Fruit fly (Drosophila melanogaster) whole organism, embryonic: ENCODE results near the gene Elal.

Experiments used
- Asciz ChIP-seq: fragments of 200-800 bp; sonication (Bioruptor generic); optimal IDR thresholded peaks from 2 replicates; lab custom pipeline; 2017; ENCODE audit warnings: missing biosample characterization, mild to moderate bottlenecking, missing genetic modification characterization, missing genetic modification reagents
- CG10979 ChIP-seq: fragments of 200-800 bp; sonication (Bioruptor generic); optimal IDR thresholded peaks from 2 replicates; lab custom pipeline; 2018; ENCODE audit warnings: missing biosample characterization, mild to moderate bottlenecking, missing genetic modification characterization, moderate library complexity
- CG11085 ChIP-seq: fragments of 200-800 bp; sonication (Bioruptor generic); IDR thresholded peaks from 2 replicates; pipeline ENCODE4 v1.3.6; 2022; ENCODE audit warnings: missing biosample characterization, missing genetic modification characterization
- CG11456 ChIP-seq: fragments of 200-800 bp; sonication (Bioruptor generic); IDR thresholded peaks from 3 replicates; pipeline ENCODE4 v1.3.6; 2022; ENCODE audit warnings: missing biosample characterization, missing genetic modification characterization
- CG13287 ChIP-seq: fragments of 200-800 bp; sonication (Bioruptor generic); IDR thresholded peaks from 2 replicates; pipeline ENCODE4 v1.3.6; 2022; ENCODE audit warnings: missing biosample characterization, missing genetic modification characterization; ENCODE audit not compliant: partially characterized antibody
- CG13424 ChIP-seq: fragments of 200-800 bp; sonication (Bioruptor generic); optimal IDR thresholded peaks from 2 replicates; lab custom pipeline; 2019; ENCODE audit warnings: missing biosample characterization, mild to moderate bottlenecking, missing genetic modification characterization, moderate library complexity
- CG15479 ChIP-seq: fragments of 200-800 bp; sonication (Bioruptor generic); optimal IDR thresholded peaks from 3 replicates; lab custom pipeline; 2019; ENCODE audit warnings: missing biosample characterization, mild to moderate bottlenecking, missing genetic modification characterization, moderate library complexity
- CG15696 ChIP-seq: fragments of 200-800 bp; sonication (Bioruptor generic); optimal IDR thresholded peaks from 2 replicates; lab custom pipeline; 2019; ENCODE audit warnings: missing biosample characterization, mild to moderate bottlenecking, missing genetic modification characterization, moderate library complexity
- CG17359 ChIP-seq: fragments of 200-800 bp; sonication (Bioruptor generic); optimal IDR thresholded peaks from 3 replicates; lab custom pipeline; 2018; ENCODE audit warnings: missing biosample characterization, mild to moderate bottlenecking, missing genetic modification characterization, moderate library complexity
- CG17568 ChIP-seq: fragments of 200-800 bp; sonication (Bioruptor generic); optimal IDR thresholded peaks from 2 replicates; lab custom pipeline; 2018; ENCODE audit warnings: missing biosample characterization, mild to moderate bottlenecking, missing genetic modification characterization, moderate library complexity
- CG2120 ChIP-seq: fragments of 200-800 bp; sonication (Bioruptor generic); optimal IDR thresholded peaks from 3 replicates; lab custom pipeline; 2016; ENCODE audit warnings: missing biosample characterization, missing genetic modification characterization
- CG2202 ChIP-seq: fragments of 200-800 bp; sonication (Bioruptor generic); optimal IDR thresholded peaks from 2 replicates; lab custom pipeline; 2018; ENCODE audit warnings: missing biosample characterization, mild to moderate bottlenecking, missing genetic modification characterization
- CG31441 ChIP-seq: fragments of 200-800 bp; sonication (Bioruptor generic); IDR thresholded peaks from 2 replicates; pipeline ENCODE4 v1.3.6; 2022; ENCODE audit warnings: missing biosample characterization, missing genetic modification characterization
- CG3995 ChIP-seq: fragments of 200-800 bp; sonication (Bioruptor generic); optimal IDR thresholded peaks from 3 replicates; lab custom pipeline; 2016; ENCODE audit warnings: missing biosample characterization, missing genetic modification characterization
- CG6791 ChIP-seq: fragments of 200-800 bp; sonication (Bioruptor generic); IDR thresholded peaks from 3 replicates; pipeline ENCODE4 v1.3.6; 2022; ENCODE audit warnings: missing biosample characterization, missing genetic modification characterization; ENCODE audit not compliant: partially characterized antibody
- CG7839 ChIP-seq: fragments of 200-800 bp; sonication (Bioruptor generic); optimal IDR thresholded peaks from 3 replicates; lab custom pipeline; 2018; ENCODE audit warnings: missing biosample characterization, mild to moderate bottlenecking, missing genetic modification characterization, moderate library complexity
- CG8924 ChIP-seq: fragments of 200-800 bp; optimal IDR thresholded peaks from 3 replicates; lab custom pipeline; 2019; ENCODE audit warnings: missing biosample characterization, mild to moderate bottlenecking, missing genetic modification characterization, moderate library complexity
- CG9437 ChIP-seq: fragments of 200-800 bp; sonication (Bioruptor generic); optimal IDR thresholded peaks from 2 replicates; lab custom pipeline; 2018; ENCODE audit warnings: missing biosample characterization, mild to moderate bottlenecking, missing genetic modification characterization
- Camta ChIP-seq: fragments of 200-800 bp; sonication (Bioruptor generic); optimal IDR thresholded peaks from 2 replicates; lab custom pipeline; 2016; ENCODE audit warnings: missing biosample characterization, missing genetic modification characterization
- CoRest ChIP-seq: fragments of 200-800 bp; sonication (Bioruptor generic); optimal IDR thresholded peaks from 3 replicates; lab custom pipeline; 2018; ENCODE audit warnings: missing biosample characterization, mild to moderate bottlenecking, missing genetic modification characterization, moderate library complexity
- Dad ChIP-seq: fragments of 200-800 bp; sonication (Bioruptor generic); optimal IDR thresholded peaks from 3 replicates; lab custom pipeline; 2016; ENCODE audit warnings: missing biosample characterization, missing genetic modification characterization
- Dip2 ChIP-seq: fragments of 200-800 bp; sonication (Bioruptor generic); IDR thresholded peaks from 2 replicates; pipeline ENCODE4 v1.3.6; 2022; ENCODE audit warnings: missing biosample characterization, missing genetic modification characterization
- Elba2 ChIP-seq: fragments of 200-800 bp; sonication (Bioruptor generic); optimal IDR thresholded peaks from 3 replicates; lab custom pipeline; 2016; ENCODE audit warnings: missing biosample characterization, missing genetic modification characterization
- Hmr ChIP-seq: fragments of 200-800 bp; sonication (Bioruptor generic); optimal IDR thresholded peaks from 3 replicates; lab custom pipeline; 2017; ENCODE audit warnings: mild to moderate bottlenecking, missing biosample characterization, missing genetic modification reagents, missing genetic modification characterization
- MBD-R2 ChIP-seq: fragments of 200-800 bp; sonication (Bioruptor generic); IDR thresholded peaks from 2 replicates; pipeline ENCODE4 v1.3.6; 2022; ENCODE audit warnings: missing biosample characterization, missing genetic modification characterization
- Myb ChIP-seq: fragments of 200-800 bp; sonication (Bioruptor generic); optimal IDR thresholded peaks from 2 replicates; lab custom pipeline; 2016; ENCODE audit warnings: missing biosample characterization, missing genetic modification characterization
- NFAT ChIP-seq: fragments of 200-800 bp; sonication (Bioruptor generic); IDR thresholded peaks from 2 replicates; pipeline ENCODE4 v1.3.6; 2022; ENCODE audit warnings: missing biosample characterization, missing genetic modification characterization
- Nf-YB ChIP-seq: fragments of 200-800 bp; sonication (Bioruptor generic); optimal IDR thresholded peaks from 3 replicates; lab custom pipeline; 2019; ENCODE audit warnings: missing biosample characterization, mild to moderate bottlenecking, missing genetic modification characterization, moderate library complexity
- NfI ChIP-seq: fragments of 200-800 bp; sonication (Bioruptor generic); optimal IDR thresholded peaks from 3 replicates; lab custom pipeline; 2018; ENCODE audit warnings: missing biosample characterization, mild to moderate bottlenecking, missing genetic modification characterization, moderate library complexity
- Rx ChIP-seq: fragments of 200-800 bp; sonication (Bioruptor generic); IDR thresholded peaks from 2 replicates; pipeline ENCODE4 v1.3.6; 2022; ENCODE audit warnings: missing biosample characterization, missing genetic modification characterization
- Sox100B ChIP-seq: fragments of 200-800 bp; sonication (Bioruptor generic); optimal IDR thresholded peaks from 3 replicates; lab custom pipeline; 2018; ENCODE audit warnings: missing biosample characterization, mild to moderate bottlenecking, missing genetic modification characterization
- dati ChIP-seq: fragments of 200-800 bp; sonication (Bioruptor generic); IDR thresholded peaks from 2 replicates; pipeline ENCODE4 v1.3.6; 2022; ENCODE audit warnings: missing biosample characterization, missing genetic modification characterization
- eyg ChIP-seq: fragments of 200-800 bp; sonication (Bioruptor generic); optimal IDR thresholded peaks from 3 replicates; lab custom pipeline; 2016; ENCODE audit warnings: missing biosample characterization, missing genetic modification characterization
- gsb-n ChIP-seq: fragments of 200-800 bp; sonication (Bioruptor generic); optimal IDR thresholded peaks from 3 replicates; lab custom pipeline; 2018; ENCODE audit warnings: missing biosample characterization, mild to moderate bottlenecking, missing genetic modification characterization
- ind ChIP-seq: fragments of 200-800 bp; sonication (Bioruptor generic); optimal IDR thresholded peaks from 3 replicates; lab custom pipeline; 2016; ENCODE audit warnings: missing biosample characterization, missing genetic modification characterization
- jigr1 ChIP-seq: fragments of 200-800 bp; sonication (Bioruptor generic); IDR thresholded peaks from 3 replicates; pipeline ENCODE4 v1.3.6; 2022; ENCODE audit warnings: missing biosample characterization, missing genetic modification characterization
- kah ChIP-seq: fragments of 200-800 bp; sonication (Bioruptor generic); optimal IDR thresholded peaks from 2 replicates; lab custom pipeline; 2018; ENCODE audit warnings: missing biosample characterization, mild to moderate bottlenecking, missing genetic modification characterization
- ken ChIP-seq: fragments of 200-800 bp; sonication (Bioruptor generic); IDR thresholded peaks from 3 replicates; pipeline ENCODE4 v1.3.6; 2022; ENCODE audit warnings: missing biosample characterization, missing genetic modification characterization
- klu ChIP-seq: fragments of 200-800 bp; sonication (Bioruptor generic); IDR thresholded peaks from 2 replicates; pipeline ENCODE4 v1.3.6; 2022; ENCODE audit warnings: missing biosample characterization, missing genetic modification characterization
- kni ChIP-seq: fragments of 200-800 bp; sonication (Bioruptor generic); optimal IDR thresholded peaks from 3 replicates; lab custom pipeline; 2017; ENCODE audit warnings: mild to moderate bottlenecking, missing biosample characterization, missing genetic modification reagents, missing genetic modification characterization
- lab ChIP-seq: fragments of 200-800 bp; sonication (Bioruptor generic); optimal IDR thresholded peaks from 3 replicates; lab custom pipeline; 2017; ENCODE audit warnings: missing biosample characterization, missing genetic modification characterization, mild to moderate bottlenecking, moderate library complexity, missing genetic modification reagents
- lmd ChIP-seq: fragments of 200-800 bp; sonication (Bioruptor generic); IDR thresholded peaks from 2 replicates; pipeline ENCODE4 v1.3.6; 2022; ENCODE audit warnings: missing biosample characterization, missing genetic modification characterization
- nmo ChIP-seq: fragments of 200-800 bp; sonication (Bioruptor generic); optimal IDR thresholded peaks from 2 replicates; lab custom pipeline; 2018; ENCODE audit warnings: missing biosample characterization, mild to moderate bottlenecking, missing genetic modification characterization, moderate library complexity
- pnt ChIP-seq: fragments of 200-800 bp; sonication (Bioruptor generic); optimal IDR thresholded peaks from 3 replicates; lab custom pipeline; 2016; ENCODE audit warnings: missing biosample characterization, missing genetic modification characterization
- pzg ChIP-seq: fragments of 200-800 bp; sonication (Bioruptor generic); optimal IDR thresholded peaks from 3 replicates; lab custom pipeline; 2018; ENCODE audit warnings: missing biosample characterization, mild to moderate bottlenecking, missing genetic modification characterization, moderate library complexity
- salm ChIP-seq: fragments of 200-800 bp; sonication (Bioruptor generic); optimal IDR thresholded peaks from 2 replicates; lab custom pipeline; 2018; ENCODE audit warnings: missing biosample characterization, mild to moderate bottlenecking, missing genetic modification characterization
- schlank ChIP-seq: fragments of 200-800 bp; sonication (Bioruptor generic); optimal IDR thresholded peaks from 2 replicates; lab custom pipeline; 2018; ENCODE audit warnings: missing biosample characterization, mild to moderate bottlenecking, missing genetic modification characterization
- sisA ChIP-seq: fragments of 200-800 bp; sonication (Bioruptor generic); IDR thresholded peaks from 2 replicates; pipeline ENCODE4 v1.3.6; 2022; ENCODE audit warnings: missing biosample characterization, missing genetic modification characterization
- tgo ChIP-seq: fragments of 200-800 bp; sonication (Bioruptor generic); IDR thresholded peaks from 3 replicates; pipeline ENCODE4 v1.3.6; 2022; ENCODE audit warnings: missing biosample characterization, missing genetic modification characterization
- tup ChIP-seq: fragments of 200-800 bp; sonication (Bioruptor generic); optimal IDR thresholded peaks from 2 replicates; lab custom pipeline; 2016; ENCODE audit warnings: missing biosample characterization, mild to moderate bottlenecking, missing genetic modification characterization, moderate library complexity

The Elal gene

DNA sequence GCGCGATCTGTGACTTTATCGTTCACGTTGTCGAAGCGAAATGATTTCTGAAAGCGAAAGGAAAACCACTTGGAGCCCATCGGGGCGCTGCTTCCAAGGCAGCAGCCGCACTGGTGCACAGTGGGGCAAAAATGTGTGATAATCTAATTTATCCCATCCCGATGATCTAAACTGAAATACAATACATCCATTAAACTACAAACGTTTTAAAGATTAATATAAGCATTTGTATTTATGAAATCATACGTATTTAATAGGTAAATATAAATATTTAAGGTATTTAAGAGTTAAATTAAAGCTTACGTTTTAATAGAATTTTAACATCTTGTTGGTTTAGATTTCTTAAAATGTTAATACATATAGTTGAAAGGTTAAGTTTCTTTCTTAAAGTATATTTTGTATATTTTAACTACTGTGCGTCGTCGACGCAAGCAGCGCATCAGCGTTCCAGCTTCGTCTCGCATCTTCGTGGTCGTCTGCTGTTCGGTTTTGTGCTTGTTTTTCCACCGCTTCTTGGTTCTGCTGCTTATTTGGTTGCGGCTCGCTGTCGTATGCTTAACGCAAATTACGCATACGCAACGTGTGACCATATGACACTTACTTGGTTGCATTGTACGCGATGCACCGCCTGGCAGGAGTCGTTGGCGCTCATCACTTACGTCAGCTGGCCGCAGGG, 40.9 kb downstream of the Elal start, which contains the start of gene CG13643 (continued):
- TF ChIP-seq lab (GFP tag; lab: Kevin White, UChicago) = peak; percentile 52
- no peak for TF ChIP-seq CG13287 (GFP tag; lab: Robert Waterston, UW)
- TF ChIP-seq CoRest (tag; lab: Kevin White, UChicago) = no peak
- peak; percentile 3 for TF ChIP-seq CG7839 (tag; lab: Kevin White, UChicago)
- no peak for TF ChIP-seq CG17568 (GFP tag; lab: Kevin White, UChicago)
- TF ChIP-seq ken (GFP tag; lab: Robert Waterston, UW) = 0 out of 3 replicates have a peak, but pooled peaks have one; percentile 23
- TF ChIP-seq pzg (GFP tag; lab: Kevin White, UChicago) = no peak
- no peak for TF ChIP-seq CG11085 (GFP tag; lab: Robert Waterston, UW)
- TF ChIP-seq pnt (GFP tag; lab: Kevin White, UChicago) = no peak
- TF ChIP-seq Myb (GFP tag; lab: Kevin White, UChicago) = no peak
- no peak for TF ChIP-seq dati
- TF ChIP-seq klu = no peak
- TF ChIP-seq NFAT (GFP tag; lab: Robert Waterston, UW) = no peak
- TF ChIP-seq ind (GFP tag; lab: Kevin White, UChicago) = no peak
- TF ChIP-seq CG3995 (GFP tag; lab: Kevin White, UChicago) = no peak
- TF ChIP-seq tup (GFP tag; lab: Kevin White, UChicago) = no peak
- TF ChIP-seq tgo (GFP tag; lab: Robert Waterston, UW) = no peak
- no peak for TF ChIP-seq eyg (GFP tag; lab: Kevin White, UChicago)
- TF ChIP-seq Nf-YB = no peak
- no peak for TF ChIP-seq jigr1 (GFP tag; lab: Robert Waterston, UW)
- no peak for TF ChIP-seq Hmr (GFP tag; lab: Kevin White, UChicago)
- TF ChIP-seq CG10979 (tag; lab: Kevin White, UChicago) = peak; percentile 43
- peak; percentile 45 for TF ChIP-seq nmo (GFP tag; lab: Kevin White, UChicago)
- TF ChIP-seq Camta (GFP tag; lab: Kevin White, UChicago) = no peak
- no peak for TF ChIP-seq CG2120
- TF ChIP-seq Dip2 (GFP tag; lab: Robert Waterston, UW) = no peak
- TF ChIP-seq sisA (GFP tag; lab: Robert Waterston, UW) = no peak
- TF ChIP-seq Asciz (GFP tag; lab: Kevin White, UChicago) = peak; percentile 11
- no peak for TF ChIP-seq salm
- no peak for TF ChIP-seq CG9437
- TF ChIP-seq CG8924 = peak; percentile 30
- no peak for TF ChIP-seq gsb-n
- peak; percentile 68 for TF ChIP-seq Sox100B (GFP tag; lab: Kevin White, UChicago)
- peak; percentile 55; the same call in 1 of the 2 replicates for TF ChIP-seq CG31441 (GFP tag; lab: Robert Waterston, UW)
- peak; percentile 64 for TF ChIP-seq CG13424 (tag; lab: Kevin White, UChicago)
- TF ChIP-seq Elba2 (GFP tag; lab: Kevin White, UChicago) = no peak
- peak; percentile 5 for TF ChIP-seq NfI (GFP tag; lab: Kevin White, UChicago)
- TF ChIP-seq lmd (GFP tag; lab: Robert Waterston, UW) = peak; percentile 15; the same call in 1 of the 2 replicates
- TF ChIP-seq MBD-R2 = no peak
- no peak for TF ChIP-seq Dad (GFP tag; lab: Kevin White, UChicago)
- TF ChIP-seq kni (GFP tag; lab: Kevin White, UChicago) = no peak
- no peak for TF ChIP-seq CG11456 (GFP tag; lab: Robert Waterston, UW)
- no peak for TF ChIP-seq CG15479 (GFP tag; lab: Kevin White, UChicago)
- no peak for TF ChIP-seq CG17359 (tag; lab: Kevin White, UChicago)
- TF ChIP-seq schlank (tag; lab: Kevin White, UChicago) = no peak
- no peak for TF ChIP-seq kah (GFP tag; lab: Kevin White, UChicago)
- TF ChIP-seq CG2202 (tag; lab: Kevin White, UChicago) = no peak
- no peak for TF ChIP-seq CG15696 (tag; lab: Kevin White, UChicago)
- no peak for TF ChIP-seq Rx (GFP tag; lab: Robert Waterston, UW)
- TF ChIP-seq CG6791 (GFP tag; lab: Robert Waterston, UW) = no peak
